Fruit fly (Drosophila melanogaster) whole organism, prepupa: ENCODE data around the gene CG42832.
A peak's percentile ranks its signal among the peaks of the same experiment; 100 is the strongest.

Source experiments
- Blimp-1 ChIP-seq: fragments of 200-800 bp; sonication (Bioruptor generic); optimal IDR thresholded peaks from 3 replicates; lab custom pipeline; 2017; ENCODE audit warnings: missing biosample characterization, missing genetic modification characterization, mild to moderate bottlenecking, moderate library complexity, missing genetic modification reagents
- CG10631 ChIP-seq: fragments of 200-800 bp; sonication (Bioruptor generic); optimal IDR thresholded peaks from 2 replicates; lab custom pipeline; 2016; ENCODE audit warnings: missing biosample characterization, missing genetic modification characterization
- CG11762 ChIP-seq: fragments of 200-800 bp; sonication (Bioruptor generic); optimal IDR thresholded peaks from 3 replicates; lab custom pipeline; 2016; ENCODE audit warnings: missing biosample characterization, missing genetic modification characterization; ENCODE audit not compliant: insufficient read depth
- CG11902 ChIP-seq: fragments of 200-800 bp; sonication (Bioruptor generic); optimal IDR thresholded peaks from 3 replicates; lab custom pipeline; 2016; ENCODE audit warnings: missing biosample characterization, missing genetic modification characterization
- CG15336 ChIP-seq: fragments of 200-800 bp; sonication (Bioruptor generic); IDR thresholded peaks from 2 replicates; pipeline ENCODE4 v1.3.6; 2022; ENCODE audit warnings: missing biosample characterization, missing genetic modification characterization
- CG1621 ChIP-seq: fragments of 200-800 bp; sonication (Bioruptor generic); optimal IDR thresholded peaks from 3 replicates; lab custom pipeline; 2018; ENCODE audit warnings: missing biosample characterization, mild to moderate bottlenecking, missing genetic modification characterization
- CG16779 ChIP-seq: fragments of 200-800 bp; sonication (Bioruptor generic); optimal IDR thresholded peaks from 3 replicates; lab custom pipeline; 2017; ENCODE audit warnings: missing biosample characterization, mild to moderate bottlenecking, missing genetic modification characterization
- CG3032 ChIP-seq: fragments of 200-800 bp; optimal IDR thresholded peaks from 2 replicates; lab custom pipeline; 2019; ENCODE audit warnings: missing biosample characterization, mild to moderate bottlenecking, missing genetic modification characterization, moderate library complexity
- CG31627 ChIP-seq: fragments of 200-800 bp; sonication (Bioruptor generic); optimal IDR thresholded peaks from 3 replicates; lab custom pipeline; 2016; ENCODE audit warnings: missing biosample characterization, missing genetic modification characterization
- CG34406 ChIP-seq: fragments of 200-800 bp; sonication (Bioruptor generic); optimal IDR thresholded peaks from 3 replicates; lab custom pipeline; 2016; ENCODE audit warnings: missing biosample characterization, missing genetic modification characterization
- CG3919 ChIP-seq: fragments of 200-800 bp; sonication (Bioruptor generic); optimal IDR thresholded peaks from 3 replicates; lab custom pipeline; 2016; ENCODE audit warnings: missing biosample characterization, missing genetic modification characterization
- CG6163 ChIP-seq: fragments of 200-800 bp; sonication (Bioruptor generic); IDR thresholded peaks from 3 replicates; pipeline ENCODE4 v1.3.6; 2022; ENCODE audit warnings: missing biosample characterization, missing genetic modification characterization
- CG6276 ChIP-seq: fragments of 200-800 bp; sonication (Bioruptor generic); optimal IDR thresholded peaks from 2 replicates; lab custom pipeline; 2017; ENCODE audit warnings: missing biosample characterization, mild to moderate bottlenecking, missing genetic modification characterization
- CG6792 ChIP-seq: fragments of 200-800 bp; sonication (Bioruptor generic); optimal IDR thresholded peaks from 3 replicates; lab custom pipeline; 2016; ENCODE audit warnings: missing biosample characterization, missing genetic modification characterization
- CG7368 ChIP-seq: fragments of 200-800 bp; sonication (Bioruptor generic); optimal IDR thresholded peaks from 3 replicates; lab custom pipeline; 2016; ENCODE audit warnings: missing biosample characterization, missing genetic modification characterization
- CG8119 ChIP-seq: fragments of 200-800 bp; sonication (Bioruptor generic); IDR thresholded peaks from 3 replicates; pipeline ENCODE4 v1.3.6; 2022; ENCODE audit warnings: missing biosample characterization, missing genetic modification characterization
- CG8632 ChIP-seq: fragments of 200-800 bp; sonication (Bioruptor generic); optimal IDR thresholded peaks from 3 replicates; lab custom pipeline; 2016; ENCODE audit warnings: missing biosample characterization, missing genetic modification characterization
- CG9139 ChIP-seq: fragments of 200-800 bp; sonication (Bioruptor generic); optimal IDR thresholded peaks from 3 replicates; lab custom pipeline; 2017; ENCODE audit warnings: missing biosample characterization, mild to moderate bottlenecking, missing genetic modification characterization
- Eip75B ChIP-seq: fragments of 200-800 bp; sonication (Bioruptor generic); optimal IDR thresholded peaks from 3 replicates; lab custom pipeline; 2016; ENCODE audit warnings: missing biosample characterization, missing genetic modification characterization
- Eip78C ChIP-seq: fragments of 200-800 bp; sonication (Bioruptor generic); peaks from one replicate; lab custom pipeline; 2016; ENCODE audit warnings: missing biosample characterization, missing genetic modification characterization
- Eip93F ChIP-seq: fragments of 200-800 bp; sonication (Bioruptor generic); optimal IDR thresholded peaks from 2 replicates; lab custom pipeline; 2016; ENCODE audit warnings: missing biosample characterization, mild to moderate bottlenecking, missing genetic modification characterization
- Ets21C ChIP-seq: fragments of 200-800 bp; sonication (Bioruptor generic); optimal IDR thresholded peaks from 3 replicates; lab custom pipeline; 2016; ENCODE audit warnings: missing biosample characterization, missing genetic modification characterization
- Ets96B ChIP-seq: fragments of 200-800 bp; optimal IDR thresholded peaks from 2 replicates; lab custom pipeline; 2019; ENCODE audit warnings: missing biosample characterization, mild to moderate bottlenecking, missing genetic modification characterization, moderate library complexity
- Gug ChIP-seq: fragments of 200-800 bp; sonication (Bioruptor generic); IDR thresholded peaks from 2 replicates; pipeline ENCODE4 v1.3.6; 2022; ENCODE audit warnings: missing biosample characterization, missing genetic modification characterization
- Hr38 ChIP-seq: sonication (Bioruptor generic); optimal IDR thresholded peaks from 2 replicates; lab custom pipeline; 2016; ENCODE audit warnings: missing biosample characterization, missing genetic modification characterization
- Hr39 ChIP-seq: fragments of 200-800 bp; sonication (Bioruptor generic); optimal IDR thresholded peaks from 2 replicates; lab custom pipeline; 2016; ENCODE audit warnings: missing biosample characterization, missing genetic modification characterization
- Hr4 ChIP-seq: fragments of 200-800 bp; sonication (Bioruptor generic); optimal IDR thresholded peaks from 3 replicates; lab custom pipeline; 2016; ENCODE audit warnings: missing biosample characterization, missing genetic modification characterization
- Met ChIP-seq: fragments of 200-800 bp; sonication (Bioruptor generic); optimal IDR thresholded peaks from 3 replicates; lab custom pipeline; 2016; ENCODE audit warnings: missing biosample characterization, missing genetic modification characterization
- OdsH ChIP-seq: fragments of 200-800 bp; sonication (Bioruptor generic); optimal IDR thresholded peaks from 3 replicates; lab custom pipeline; 2016; ENCODE audit warnings: missing biosample characterization, missing genetic modification characterization
- Smox ChIP-seq: fragments of 200-800 bp; sonication (Bioruptor generic); optimal IDR thresholded peaks from 3 replicates; lab custom pipeline; 2016; ENCODE audit warnings: missing biosample characterization, missing genetic modification characterization
- Sox102F ChIP-seq: fragments of 200-800 bp; sonication (Bioruptor generic); optimal IDR thresholded peaks from 2 replicates; lab custom pipeline; 2016; ENCODE audit warnings: missing biosample characterization, mild to moderate bottlenecking, missing genetic modification characterization
- Sox15 ChIP-seq: fragments of 200-800 bp; sonication (Bioruptor generic); optimal IDR thresholded peaks from 3 replicates; lab custom pipeline; 2016; ENCODE audit warnings: missing biosample characterization, missing genetic modification characterization
- achi ChIP-seq: fragments of 200-800 bp; sonication (Bioruptor generic); optimal IDR thresholded peaks from 3 replicates; lab custom pipeline; 2016; ENCODE audit warnings: missing biosample characterization, missing genetic modification characterization
- cyc ChIP-seq: fragments of 200-800 bp; sonication (Bioruptor generic); optimal IDR thresholded peaks from 3 replicates; lab custom pipeline; 2016; ENCODE audit warnings: missing biosample characterization, missing genetic modification characterization
- dac ChIP-seq: fragments of 200-800 bp; sonication (Bioruptor generic); optimal IDR thresholded peaks from 2 replicates; lab custom pipeline; 2017; ENCODE audit warnings: missing biosample characterization, mild to moderate bottlenecking, missing genetic modification characterization
- dsx ChIP-seq: fragments of 200-800 bp; optimal IDR thresholded peaks from 3 replicates; lab custom pipeline; 2019; ENCODE audit warnings: missing biosample characterization, mild to moderate bottlenecking, missing genetic modification characterization, moderate library complexity; ENCODE audit not compliant: poor library complexity, severe bottlenecking
- eg ChIP-seq: fragments of 200-800 bp; sonication (Bioruptor generic); IDR thresholded peaks from 3 replicates; pipeline ENCODE4 v1.3.6; 2022; ENCODE audit warnings: missing biosample characterization, missing genetic modification characterization
- esn ChIP-seq: fragments of 200-800 bp; sonication (Bioruptor generic); optimal IDR thresholded peaks from 2 replicates; lab custom pipeline; 2016; ENCODE audit warnings: missing biosample characterization, mild to moderate bottlenecking, missing genetic modification characterization, moderate library complexity
- fd59A ChIP-seq: fragments of 200-800 bp; sonication (Bioruptor generic); optimal IDR thresholded peaks from 2 replicates; lab custom pipeline; 2017; ENCODE audit warnings: missing biosample characterization, mild to moderate bottlenecking, missing genetic modification characterization, missing genetic modification reagents
- fkh ChIP-seq: fragments of 200-800 bp; sonication (Bioruptor generic); optimal IDR thresholded peaks from 3 replicates; lab custom pipeline; 2017; ENCODE audit warnings: missing biosample characterization, mild to moderate bottlenecking, missing genetic modification characterization, moderate library complexity
- lz ChIP-seq: fragments of 200-800 bp; sonication (Bioruptor generic); optimal IDR thresholded peaks from 3 replicates; lab custom pipeline; 2016; ENCODE audit warnings: missing biosample characterization, missing genetic modification characterization
- net ChIP-seq: fragments of 200-800 bp; sonication (Bioruptor generic); optimal IDR thresholded peaks from 3 replicates; lab custom pipeline; 2016; ENCODE audit warnings: missing biosample characterization, missing genetic modification characterization
- salr ChIP-seq, 2 experiments: fragments of 200-800 bp; sonication (Bioruptor generic); optimal IDR thresholded peaks; 3 replicates each; lab custom pipeline; 2016 to 2018; ENCODE audit warnings: missing biosample characterization in 2 of 2, missing genetic modification characterization in 2 of 2, mild to moderate bottlenecking in 1 of 2
- spab ChIP-seq: fragments of 200-800 bp; sonication (Bioruptor generic); optimal IDR thresholded peaks from 2 replicates; lab custom pipeline; 2017; ENCODE audit warnings: missing biosample characterization, mild to moderate bottlenecking, missing genetic modification characterization, missing genetic modification reagents
- ss ChIP-seq, 2 experiments: fragments of 200-800 bp; sonication (Bioruptor generic); optimal IDR thresholded peaks; 2 replicates in 1 of 2; 3 replicates in 1 of 2; lab custom pipeline; 2017 to 2018; ENCODE audit warnings: mild to moderate bottlenecking in 2 of 2, missing biosample characterization in 2 of 2, missing genetic modification characterization in 2 of 2, moderate library complexity in 1 of 2

CG42832 gene

DNA sequence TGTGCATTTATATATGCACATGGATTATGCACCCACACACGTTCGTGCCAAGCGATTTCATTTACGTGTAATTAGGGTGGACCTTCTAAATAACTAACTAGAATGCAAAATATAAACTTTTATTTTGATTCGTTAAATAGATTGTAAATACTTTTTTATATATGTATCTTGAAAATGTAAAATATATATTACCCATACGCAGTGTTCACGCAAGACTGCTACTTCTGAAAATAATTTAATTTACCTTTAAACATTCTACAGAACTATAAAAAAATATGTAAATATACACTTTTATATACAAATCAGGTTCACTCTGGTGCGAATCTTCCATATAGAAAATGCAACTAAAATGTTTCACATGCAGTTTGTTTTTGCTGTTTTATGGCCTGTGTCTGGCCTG lies 16.2 kb upstream of the CG42832 start (continued):
- TF ChIP-seq Sox15 (GFP tag; lab: Kevin White, UChicago) (no peak), CG3032 (peak; percentile 35), fkh (GFP tag; lab: Kevin White, UChicago) (no peak), Ets96B (tag; lab: Kevin White, UChicago) (peak; percentile 60), cyc (GFP tag; lab: Kevin White, UChicago) (no peak), CG15336 (GFP tag; lab: Robert Waterston, UW) (peak; percentile 75), CG7368 (GFP tag; lab: Kevin White, UChicago) (no peak), CG8632 (GFP tag; lab: Kevin White, UChicago) (peak; percentile 23), CG10631 (peak; percentile 10), CG11902 (GFP tag; lab: Kevin White, UChicago) (no peak), CG11762 (GFP tag; lab: Kevin White, UChicago) (no peak), dsx (GFP tag; lab: Kevin White, UChicago) (peak; percentile 44), Smox (GFP tag; lab: Kevin White, UChicago) (no peak), CG1621 (tag; lab: Kevin White, UChicago) (no peak), Hr4 (GFP tag; lab: Kevin White, UChicago) (peak; percentile 42), Met (GFP tag; lab: Kevin White, UChicago) (no peak), salr (GFP tag; optimal IDR thresholded peaks at IDR 0.05; lab: Kevin White, UChicago) (peak in 1 of 2 experiments; percentile 28), achi (GFP tag; lab: Kevin White, UChicago) (peak; percentile 42), Blimp-1 (GFP tag; lab: Kevin White, UChicago) (no peak), CG34406 (GFP tag; lab: Kevin White, UChicago) (peak; percentile 22), spab (no peak)

DNA sequence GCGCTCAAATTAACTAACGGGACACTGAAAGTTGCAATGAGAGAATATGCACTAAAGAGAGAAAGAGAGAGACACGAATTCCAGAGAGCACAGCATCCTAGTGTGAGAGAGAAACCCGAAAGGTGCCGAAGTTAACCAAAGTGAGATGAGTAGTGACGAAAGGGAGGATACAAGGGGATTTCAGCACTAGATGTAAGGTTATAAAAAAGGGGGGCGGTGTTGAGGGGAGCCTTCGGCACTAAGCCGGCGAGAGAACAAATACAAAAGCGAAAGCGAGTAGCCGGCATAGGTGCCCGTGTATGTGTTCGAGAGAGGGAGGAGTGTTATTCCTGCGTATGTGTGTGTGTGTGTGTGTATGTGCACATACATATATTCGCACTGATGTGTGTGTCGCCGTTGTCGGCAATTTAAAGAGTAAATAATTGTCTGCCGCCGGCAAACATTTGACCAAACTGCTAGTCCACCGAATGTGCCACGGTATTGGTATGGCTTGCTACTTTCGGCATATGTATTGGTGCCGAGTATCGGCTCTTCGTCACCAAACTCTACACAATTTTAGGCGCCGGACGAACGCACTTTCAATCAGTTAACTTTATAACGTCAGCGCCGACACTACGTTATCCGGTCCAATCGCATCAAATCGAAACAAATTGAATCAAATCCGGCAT lies 13.2 kb upstream of the CG42832 start, which contains the start of gene CG7368:
Gene CG7368 (plus strand): TSS at position 618 of the 668 bp plus-strand sequence.
- no peak for TF ChIP-seq CG9139 (GFP tag; lab: Kevin White, UChicago)
- TF ChIP-seq CG6163 (GFP tag; lab: Robert Waterston, UW): no peak
- TF ChIP-seq Sox102F (GFP tag; lab: Kevin White, UChicago): no peak
- peak; percentile 34 for TF ChIP-seq Eip78C (GFP tag; lab: Kevin White, UChicago)
- no peak for TF ChIP-seq CG8119
- TF ChIP-seq CG7368 (GFP tag; lab: Kevin White, UChicago): peak; percentile 44
- TF ChIP-seq CG3032: no peak
- TF ChIP-seq salr (GFP tag; optimal IDR thresholded peaks at IDR 0.05; lab: Kevin White, UChicago): no peak
- TF ChIP-seq Ets21C (GFP tag; lab: Kevin White, UChicago): no peak

DNA sequence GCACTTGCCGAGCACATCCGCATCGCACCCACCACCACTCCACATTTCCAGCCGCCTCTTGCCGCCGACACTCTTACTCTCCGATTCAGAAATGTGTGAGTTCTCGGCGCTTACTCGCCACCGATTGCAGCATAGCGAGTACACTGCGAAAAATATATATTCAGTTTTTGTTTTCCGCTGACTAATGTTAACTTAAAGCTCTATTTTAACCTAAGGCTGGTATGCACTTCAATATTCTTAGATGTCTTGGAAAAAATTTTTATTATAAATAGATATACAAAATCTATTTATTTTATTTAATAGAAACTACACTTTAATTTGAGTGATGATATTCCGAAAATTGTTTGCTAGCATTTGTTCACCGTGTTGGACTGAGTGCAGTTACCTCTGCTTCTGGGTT lies 10.7 kb upstream of the CG42832 start:
- no peak for TF ChIP-seq lz (GFP tag; lab: Kevin White, UChicago)
- TF ChIP-seq ss (GFP tag; optimal IDR thresholded peaks at IDR 0.05; lab: Kevin White, UChicago): peak in 1 of 2 experiments; percentile 42
- TF ChIP-seq eg (GFP tag; lab: Robert Waterston, UW): 0 out of 3 replicates have a peak, but pooled peaks have one; percentile 19
- peak; percentile 44 for TF ChIP-seq achi (GFP tag; lab: Kevin White, UChicago)
- TF ChIP-seq CG6163 (GFP tag; lab: Robert Waterston, UW): 0 out of 3 replicates have a peak, but pooled peaks have one; percentile 23
- TF ChIP-seq CG16779 (tag; lab: Kevin White, UChicago): no peak
- TF ChIP-seq Hr39 (GFP tag; lab: Kevin White, UChicago): no peak
- no peak for TF ChIP-seq Ets21C (GFP tag; lab: Kevin White, UChicago)
- TF ChIP-seq fkh (GFP tag; lab: Kevin White, UChicago): no peak
- TF ChIP-seq dsx (GFP tag; lab: Kevin White, UChicago): peak; percentile 41
- TF ChIP-seq esn (GFP tag; lab: Kevin White, UChicago): peak; percentile 6
- peak; percentile 12 for TF ChIP-seq CG6792
- no peak for TF ChIP-seq Eip93F (GFP tag; lab: Kevin White, UChicago)
- TF ChIP-seq CG11902 (GFP tag; lab: Kevin White, UChicago): no peak
- peak; percentile 7 for TF ChIP-seq net (GFP tag; lab: Kevin White, UChicago)
- TF ChIP-seq CG10631: peak; percentile 37
- no peak for TF ChIP-seq Eip75B (GFP tag; lab: Kevin White, UChicago)
- TF ChIP-seq CG3919 (GFP tag; lab: Kevin White, UChicago): no peak
- peak; percentile 33 for TF ChIP-seq OdsH
- TF ChIP-seq Ets96B (tag; lab: Kevin White, UChicago): peak; percentile 54
- peak; percentile 63 for TF ChIP-seq CG7368 (GFP tag; lab: Kevin White, UChicago)
- no peak for TF ChIP-seq fd59A (GFP tag; lab: Kevin White, UChicago)
- no peak for TF ChIP-seq CG6276 (GFP tag; lab: Kevin White, UChicago)
- no peak for TF ChIP-seq Sox15 (GFP tag; lab: Kevin White, UChicago)
- TF ChIP-seq Gug: no peak
- TF ChIP-seq Eip78C (GFP tag; lab: Kevin White, UChicago): no peak
- no peak for TF ChIP-seq Hr38 (GFP tag; lab: Kevin White, UChicago)
- TF ChIP-seq dac (GFP tag; lab: Kevin White, UChicago): no peak
- TF ChIP-seq CG31627 (GFP tag; lab: Kevin White, UChicago): no peak
